Worm (Caenorhabditis elegans): ENCODE measurements around the gene C34F11.2.

C34F11.2 gene

ce11 chrII:5177902-5178301 lies 34.2 kb upstream of the C34F11.2 start, which contains the start of gene C27D6.12:
TSS of gene C27D6.12 (minus strand) at chrII:5178002.
- no peak for TF ChIP-seq nhr-90 (tag; optimal IDR thresholded peaks at IDR 0.05)
- no peak for TF ChIP-seq sdz-38 (tag; optimal IDR thresholded peaks at IDR 0.05)
- TF ChIP-seq F57C9.4 (tag; optimal IDR thresholded peaks at IDR 0.05): no peak
- TF ChIP-seq nfya-2 (GFP tag; IDR thresholded peaks at IDR 0.05): no peak
- no peak for TF ChIP-seq lin-26 (GFP tag; IDR thresholded peaks at IDR 0.05)
- no peak for TF ChIP-seq ekl-4 (GFP tag; IDR thresholded peaks at IDR 0.05)
- no peak for TF ChIP-seq chd-7 (tag; optimal IDR thresholded peaks at IDR 0.05)
- TF ChIP-seq pha-4 (tag; optimal IDR thresholded peaks at IDR 0.05): no peak
- TF ChIP-seq pbrm-1 (GFP tag; IDR thresholded peaks at IDR 0.05): no peak
- TF ChIP-seq attf-6 (GFP tag; IDR thresholded peaks at IDR 0.05): no peak
- TF ChIP-seq K11D2.4 (GFP tag; IDR thresholded peaks at IDR 0.05): no peak
- no peak for TF ChIP-seq lag-1 (GFP tag; IDR thresholded peaks at IDR 0.05)
- TF ChIP-seq hlh-12 (tag; optimal IDR thresholded peaks at IDR 0.05): no peak
- no peak for TF ChIP-seq ama-1 (optimal IDR thresholded peaks at IDR 0.05)
- TF ChIP-seq ama-1 (GFP tag; optimal IDR thresholded peaks at IDR 0.05): no peak
- no peak for TF ChIP-seq madf-10 (tag; optimal IDR thresholded peaks at IDR 0.05)
- TF ChIP-seq snpc-1.1 (tag; optimal IDR thresholded peaks at IDR 0.05; ENCODE audit: insufficient read depth): no peak
- no peak for TF ChIP-seq gei-17 (GFP tag; optimal IDR thresholded peaks at IDR 0.05)
- TF ChIP-seq F10E7.11 (tag; optimal IDR thresholded peaks at IDR 0.05): no peak

ce11 chrII:5178609-5179008 lies 33.5 kb upstream of the C34F11.2 start:
- TF ChIP-seq ceh-100 (GFP tag; IDR thresholded peaks at IDR 0.05): 0 out of 2 replicates have a peak, but pooled peaks have one; percentile 18
- TF ChIP-seq Y56A3A.18 (GFP tag; IDR thresholded peaks at IDR 0.05): peak; percentile 79; the same call in 1 of the 2 replicates
- no peak for TF ChIP-seq hrde-1 (tag; optimal IDR thresholded peaks at IDR 0.05; ENCODE audit: borderline replicate concordance)
- no peak for TF ChIP-seq ztf-28 (GFP tag; IDR thresholded peaks at IDR 0.05)
- TF ChIP-seq cebp-1 (GFP tag; IDR thresholded peaks at IDR 0.05): no peak
- TF ChIP-seq cebp-1 (tag; optimal IDR thresholded peaks at IDR 0.05): peak; percentile 18
- no peak for TF ChIP-seq nfya-1 (tag; optimal IDR thresholded peaks at IDR 0.05; ENCODE audit: borderline replicate concordance, insufficient read depth)
- TF ChIP-seq nhr-27 (tag; optimal IDR thresholded peaks at IDR 0.05): no peak
- no peak for TF ChIP-seq ztf-22 (GFP tag; optimal IDR thresholded peaks at IDR 0.05)
- peak; percentile 80 for TF ChIP-seq repo-1 (tag; optimal IDR thresholded peaks at IDR 0.05)
- no peak for TF ChIP-seq attf-3 (GFP tag; conservative IDR thresholded peaks at IDR 0.05)
- TF ChIP-seq hsf-1 (GFP tag; IDR thresholded peaks at IDR 0.05): no peak
- no peak for TF ChIP-seq nhr-120 (GFP tag; IDR thresholded peaks at IDR 0.05)
- no peak for TF ChIP-seq hlh-26 (GFP tag; conservative IDR thresholded peaks at IDR 0.05)
- no peak for TF ChIP-seq dpl-1 (GFP tag; optimal IDR thresholded peaks at IDR 0.05)
- TF ChIP-seq ceh-91 (GFP tag; IDR thresholded peaks at IDR 0.05): no peak
- peak; percentile 38; the same call in 1 of the 2 replicates for TF ChIP-seq ekl-4 (GFP tag; IDR thresholded peaks at IDR 0.05)
- peak; percentile 44; the same call in 1 of the 2 replicates for TF ChIP-seq B0336.3 (GFP tag; IDR thresholded peaks at IDR 0.05)
- no peak for TF ChIP-seq lin-54 (GFP tag; optimal IDR thresholded peaks at IDR 0.05)
- 0 out of 2 replicates have a peak, but pooled peaks have one; percentile 31 for TF ChIP-seq C17E4.6 (GFP tag; IDR thresholded peaks at IDR 0.05)
- TF ChIP-seq pbrm-1 (GFP tag; IDR thresholded peaks at IDR 0.05): 0 out of 2 replicates have a peak, but pooled peaks have one; percentile 20
- no peak for TF ChIP-seq somi-1 (GFP tag; optimal IDR thresholded peaks at IDR 0.05)
- peak in 1 of 2 experiments; percentile 7 for TF ChIP-seq let-607 (tag; optimal IDR thresholded peaks at IDR 0.05)
- TF ChIP-seq athp-1 (tag; optimal IDR thresholded peaks at IDR 0.05): no peak
- TF ChIP-seq ama-1 (optimal IDR thresholded peaks at IDR 0.05): no peak
- no peak for TF ChIP-seq ama-1 (GFP tag; optimal IDR thresholded peaks at IDR 0.05)
